Worm (Caenorhabditis elegans): ENCODE data around the gene ins-12.

Gene ins-12

DNA sequence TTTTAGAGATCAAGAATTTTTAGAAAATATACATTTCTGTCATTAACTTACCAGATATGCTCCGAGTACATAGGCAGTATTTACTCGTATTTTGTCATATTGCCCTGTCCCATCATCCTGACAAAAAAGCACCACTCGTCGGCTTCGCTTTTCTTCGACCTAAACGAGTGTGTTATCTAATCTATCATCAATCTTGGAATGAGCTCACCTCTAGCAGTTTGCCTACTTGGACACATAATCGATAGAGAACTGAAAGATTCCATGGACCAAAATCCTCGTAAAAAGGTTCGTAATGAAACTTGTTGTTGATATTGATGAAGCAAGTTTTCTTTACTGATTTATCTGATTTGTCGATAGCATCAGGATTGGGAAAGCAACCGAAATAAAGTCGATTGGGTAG lies 38.4 kb downstream of the ins-12 start:
- TF ChIP-seq lin-13 (GFP tag; optimal IDR thresholded peaks at IDR 0.05) = no peak
- TF ChIP-seq sox-4 (tag; optimal IDR thresholded peaks at IDR 0.05) = no peak
- TF ChIP-seq nhr-85 (tag) = peak; percentile 72
- no peak for TF ChIP-seq tlp-1 (tag; optimal IDR thresholded peaks at IDR 0.05)

DNA sequence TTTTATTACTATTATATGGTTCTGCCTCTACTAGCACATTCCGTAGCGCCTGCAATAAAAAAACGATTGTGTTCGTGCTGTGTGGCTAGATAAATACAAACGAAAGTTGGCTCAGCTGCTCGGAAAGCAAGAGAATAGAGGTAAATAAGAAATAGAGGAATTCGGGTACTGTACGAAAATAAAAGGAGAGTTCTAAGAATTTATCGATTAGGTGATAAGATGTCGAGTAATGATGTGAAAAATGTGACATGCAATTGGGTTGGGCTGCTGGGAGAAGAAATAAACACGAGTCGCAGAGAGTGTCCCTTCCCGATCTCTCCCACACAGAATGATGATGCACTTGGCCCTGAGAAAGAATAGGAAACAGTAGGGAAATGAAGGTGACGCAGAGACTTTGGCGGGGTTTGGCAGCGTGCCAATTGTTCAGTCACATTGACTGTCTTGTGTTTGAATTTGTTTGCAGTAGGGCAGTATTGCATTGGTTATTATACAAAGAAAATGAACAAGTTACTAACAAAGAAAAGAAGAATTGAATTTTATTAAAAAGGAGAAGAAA lies 39.0 kb downstream of the ins-12 start, which contains the start of gene cdc-14:
Gene cdc-14 (minus strand): TSS at position 51 of the 556 bp plus-strand sequence.
- TF ChIP-seq dsc-1 (tag; optimal IDR thresholded peaks at IDR 0.05) = no peak
- TF ChIP-seq unc-62 (GFP tag; optimal IDR thresholded peaks at IDR 0.05) = no peak
- TF ChIP-seq nhr-47 (tag; optimal IDR thresholded peaks at IDR 0.05) = peak; percentile 61
- TF ChIP-seq egl-13 (tag; optimal IDR thresholded peaks at IDR 0.05) = no peak
- TF ChIP-seq ceh-82 (tag; optimal IDR thresholded peaks at IDR 0.05) = peak in 1 of 3 experiments; percentile 36
- TF ChIP-seq xbp-1 (tag; optimal IDR thresholded peaks at IDR 0.05) = peak; percentile 57
- no peak for TF ChIP-seq nhr-84 (tag; optimal IDR thresholded peaks at IDR 0.05)
- no peak for TF ChIP-seq zag-1 (tag; optimal IDR thresholded peaks at IDR 0.05)
- no peak for TF ChIP-seq egl-27 (tag; optimal IDR thresholded peaks at IDR 0.05)
- TF ChIP-seq isw-1 (GFP tag; IDR thresholded peaks at IDR 0.05) = peak; percentile 37
- TF ChIP-seq snpc-4 (tag; optimal IDR thresholded peaks at IDR 0.05) = peak; percentile 81
- 0 out of 2 replicates have a peak, but pooled peaks have one; percentile 8 for TF ChIP-seq grh-1 (GFP tag; IDR thresholded peaks at IDR 0.05)
- TF ChIP-seq lin-39 (tag; optimal IDR thresholded peaks at IDR 0.05) = peak; percentile 8
- TF ChIP-seq unc-30 (tag; optimal IDR thresholded peaks at IDR 0.05) = no peak
- TF ChIP-seq nhr-76 (tag; optimal IDR thresholded peaks at IDR 0.05) = no peak
- no peak for TF ChIP-seq unc-98 (GFP tag; IDR thresholded peaks at IDR 0.05)
- TF ChIP-seq sptf-1 (tag; optimal IDR thresholded peaks at IDR 0.05) = no peak
- peak; percentile 28 for TF ChIP-seq fos-1 (tag; optimal IDR thresholded peaks at IDR 0.05)
- no peak for TF ChIP-seq nhr-11 (tag; optimal IDR thresholded peaks at IDR 0.05)
- TF ChIP-seq F16B12.6 (tag; optimal IDR thresholded peaks at IDR 0.05) = peak; percentile 39
- peak; percentile 84 for TF ChIP-seq mep-1 (tag; optimal IDR thresholded peaks at IDR 0.05)
- TF ChIP-seq nhr-12 (tag; optimal IDR thresholded peaks at IDR 0.05) = no peak
- TF ChIP-seq vab-15 (tag; optimal IDR thresholded peaks at IDR 0.05) = peak; percentile 56
- TF ChIP-seq ceh-90 (tag; optimal IDR thresholded peaks at IDR 0.05) = no peak
- no peak for TF ChIP-seq mef-2 (tag; optimal IDR thresholded peaks at IDR 0.05)
- TF ChIP-seq tlp-1 (tag; optimal IDR thresholded peaks at IDR 0.05) = no peak
- TF ChIP-seq pax-3 (tag; optimal IDR thresholded peaks at IDR 0.05) = no peak
- TF ChIP-seq fkh-8 (tag; optimal IDR thresholded peaks at IDR 0.05) = no peak
- peak; percentile 18 for TF ChIP-seq nhr-237 (tag; optimal IDR thresholded peaks at IDR 0.05)
- no peak for TF ChIP-seq hpl-2 (GFP tag; optimal IDR thresholded peaks at IDR 0.05)
- peak; percentile 63 for TF ChIP-seq skn-1 (tag; optimal IDR thresholded peaks at IDR 0.05)
- peak; percentile 64 for TF ChIP-seq nhr-90 (tag; optimal IDR thresholded peaks at IDR 0.05; ENCODE audit: poor library complexity)
- no peak for TF ChIP-seq aly-2 (tag; optimal IDR thresholded peaks at IDR 0.05)
- peak; percentile 91 for TF ChIP-seq nhr-20 (tag; optimal IDR thresholded peaks at IDR 0.05)
- no peak for TF ChIP-seq pqm-1 (tag; optimal IDR thresholded peaks at IDR 0.05)
- TF ChIP-seq jun-1 (tag; optimal IDR thresholded peaks at IDR 0.05) = no peak
- peak; percentile 72 to 81 (median 77) for TF ChIP-seq dpl-1 (GFP tag; optimal IDR thresholded peaks at IDR 0.05)
- TF ChIP-seq ces-1 (GFP tag; optimal IDR thresholded peaks at IDR 0.05) = no peak
- no peak for TF ChIP-seq Y116A8C.19 (tag; optimal IDR thresholded peaks at IDR 0.05; ENCODE audit: borderline replicate concordance)
- TF ChIP-seq lir-3 (tag; optimal IDR thresholded peaks at IDR 0.05; ENCODE audit: poor library complexity) = peak; percentile 57
- TF ChIP-seq lin-14 (GFP tag; optimal IDR thresholded peaks at IDR 0.05) = peak; percentile 96
- peak; percentile 92 for TF ChIP-seq snu-23 (GFP tag; optimal IDR thresholded peaks at IDR 0.05)
- TF ChIP-seq lsy-2 (tag; optimal IDR thresholded peaks at IDR 0.05) = peak; percentile 77 to 80
- TF ChIP-seq ceh-88 (GFP tag; IDR thresholded peaks at IDR 0.05) = no peak
- TF ChIP-seq zip-4 (GFP tag; optimal IDR thresholded peaks at IDR 0.05) = no peak
- peak; percentile 80 for TF ChIP-seq rnt-1 (tag; optimal IDR thresholded peaks at IDR 0.05)
- no peak for TF ChIP-seq hlh-4 (tag; optimal IDR thresholded peaks at IDR 0.05)
- peak; percentile 64 for TF ChIP-seq ztf-4 (tag; optimal IDR thresholded peaks at IDR 0.05)
- peak; percentile 72 for TF ChIP-seq lin-13 (GFP tag; optimal IDR thresholded peaks at IDR 0.05)

Measured in whole organism, L1 larva.